Worm (Caenorhabditis elegans) whole organism, L4 larva: ENCODE data around the gene dhc-4.

ENCODE experiments used
- Y75B8A.6 ChIP-seq: fragments of 200-800 bp; sonication (Bioruptor generic); IDR thresholded peaks from 2 replicates; pipeline ENCODE4 v1.3.6; 2022; ENCODE audit warnings: missing genetic modification reagents, missing genetic modification characterization, missing compliant biosample characterization
- ama-1 ChIP-seq: fragments of 150-350 bp; optimal IDR thresholded peaks from 2 replicates; lab custom pipeline; 2014; ENCODE audit warnings: inconsistent platforms, mixed read lengths
- nhr-10 ChIP-seq: fragments of 150-350 bp; optimal IDR thresholded peaks from 2 replicates; lab custom pipeline; 2014; ENCODE audit warnings: missing biosample characterization, missing genetic modification characterization
- nhr-28 ChIP-seq: fragments of 150-350 bp; optimal IDR thresholded peaks from 2 replicates; lab custom pipeline; 2014; ENCODE audit warnings: missing biosample characterization, missing genetic modification characterization
- nhr-77 ChIP-seq: fragments of 150-350 bp; optimal IDR thresholded peaks from 2 replicates; lab custom pipeline; 2014; ENCODE audit warnings: missing biosample characterization, missing genetic modification characterization
- snpc-4 ChIP-seq: fragments of 150-350 bp; optimal IDR thresholded peaks from 2 replicates; lab custom pipeline; 2014; ENCODE audit warnings: missing biosample characterization, missing genetic modification characterization

ce11 chrIII:10933331-10933730 lies 36.4 kb upstream of the dhc-4 start, which contains the start of gene M142.8:
- TF ChIP-seq snpc-4 (tag; lab: Kevin White, UChicago) (no peak), nhr-28 (tag; lab: Kevin White, UChicago) (no peak), Y75B8A.6 (GFP tag; lab: Robert Waterston, UW) (no peak), nhr-10 (no peak), nhr-77 (tag; lab: Kevin White, UChicago) (no peak), ama-1 (lab: Kevin White, UChicago) (no peak)
